Worm (Caenorhabditis elegans) whole organism, young adult: ENCODE data around the gene srw-59.

ENCODE experiments used
- B0019.2 ChIP-seq: fragments of 200-800 bp; sonication (Bioruptor generic); conservative IDR thresholded peaks from 2 replicates; pipeline ENCODE4 v1.3.6; 2022; ENCODE audit warnings: missing genetic modification reagents, missing genetic modification characterization, missing compliant biosample characterization
- F10E7.11 ChIP-seq: sonication (generic microtip); optimal IDR thresholded peaks from 2 replicates; lab custom pipeline; 2017; ENCODE audit warnings: mild to moderate bottlenecking, missing genetic modification characterization, moderate library complexity, missing compliant biosample characterization
- F22D6.2 ChIP-seq: sonication (generic microtip); optimal IDR thresholded peaks from 2 replicates; lab custom pipeline; 2016; ENCODE audit warnings: mild to moderate bottlenecking, missing genetic modification characterization, missing compliant biosample characterization
- F37B4.10 ChIP-seq: fragments of 200-800 bp; sonication (Bioruptor generic); IDR thresholded peaks from 2 replicates; pipeline ENCODE4 v1.3.6; 2022; ENCODE audit warnings: missing genetic modification characterization, missing compliant biosample characterization
- F49E8.2 ChIP-seq: sonication (generic microtip); optimal IDR thresholded peaks from 3 replicates; lab custom pipeline; 2017; ENCODE audit warnings: missing genetic modification characterization, mild to moderate bottlenecking, missing compliant biosample characterization, antibody characterized with exemption, moderate library complexity; ENCODE audit not compliant: insufficient read depth
- K11D2.4 ChIP-seq: fragments of 200-800 bp; sonication (Bioruptor generic); IDR thresholded peaks from 2 replicates; pipeline ENCODE4 v1.3.6; 2022; ENCODE audit warnings: missing genetic modification reagents, missing genetic modification characterization, missing compliant biosample characterization
- ceh-91 ChIP-seq: fragments of 200-800 bp; sonication (Bioruptor generic); IDR thresholded peaks from 2 replicates; pipeline ENCODE4 v1.3.6; 2022; ENCODE audit warnings: missing genetic modification reagents, missing genetic modification characterization, missing compliant biosample characterization
- dpl-1 ChIP-seq: fragments of 150-350 bp; optimal IDR thresholded peaks from 2 replicates; lab custom pipeline; 2014; ENCODE audit warnings: missing biosample characterization, missing genetic modification reagents, missing genetic modification characterization
- madf-10 ChIP-seq: sonication (generic microtip); optimal IDR thresholded peaks from 2 replicates; lab custom pipeline; 2016; ENCODE audit warnings: mild to moderate bottlenecking, missing genetic modification characterization, missing compliant biosample characterization
- pbrm-1 ChIP-seq: fragments of 200-800 bp; sonication (Bioruptor generic); IDR thresholded peaks from 2 replicates; pipeline ENCODE4 v1.3.6; 2022; ENCODE audit warnings: missing genetic modification reagents, missing genetic modification characterization, missing compliant biosample characterization
- pha-4 ChIP-seq: fragments of 150-350 bp; sonication (generic microtip); optimal IDR thresholded peaks from 2 replicates; lab custom pipeline; 2014; ENCODE audit warnings: missing biosample characterization, missing genetic modification reagents, missing genetic modification characterization
- somi-1 ChIP-seq: fragments of 200-800 bp; sonication (Bioruptor generic); optimal IDR thresholded peaks from 2 replicates; lab custom pipeline; 2018; ENCODE audit warnings: mild to moderate bottlenecking, missing genetic modification characterization, missing compliant biosample characterization

- TF ChIP-seq madf-10 (tag; lab: Kevin White, UChicago) (no peak), F49E8.2 (no peak), somi-1 (GFP tag; lab: Kevin White, UChicago) (no peak), pha-4 (tag; lab: Kevin White, UChicago) (no peak), F37B4.10 (GFP tag; lab: Robert Waterston, UW) (no peak), K11D2.4 (no peak), F10E7.11 (tag; lab: Kevin White, UChicago) (no peak), F22D6.2 (no peak), pbrm-1 (GFP tag; lab: Robert Waterston, UW) (no peak), ceh-91 (no peak), B0019.2 (GFP tag; lab: Robert Waterston, UW) (no peak), dpl-1 (GFP tag; lab: Kevin White, UChicago) (no peak)
Observed at ce11 chrV:15922979-15923378, 27.8 kb downstream of the srw-59 start, which contains the start of gene F35E8.13.
